Worm (Caenorhabditis elegans) whole organism, L4 larva: ENCODE measurements around the gene C11D2.4.

Source experiments
- ama-1 ChIP-seq: fragments of 150-350 bp; optimal IDR thresholded peaks from 2 replicates; lab custom pipeline; 2014; ENCODE audit warnings: inconsistent platforms, mixed read lengths
- hlh-30 ChIP-seq: sonication (generic microtip); optimal IDR thresholded peaks from 2 replicates; lab custom pipeline; 2017; ENCODE audit warnings: antibody characterized with exemption, mild to moderate bottlenecking, missing genetic modification characterization, missing compliant biosample characterization; ENCODE audit not compliant: insufficient read depth

ce11 chrIV:6156833-6157232 lies at the start of gene C11D2.4:
- TF ChIP-seq ama-1 = no peak
- TF ChIP-seq hlh-30 (tag; lab: Kevin White, UChicago) = no peak
